Fruit fly (Drosophila melanogaster): Measurements from ENCODE around the gene Surf6.

DNA sequence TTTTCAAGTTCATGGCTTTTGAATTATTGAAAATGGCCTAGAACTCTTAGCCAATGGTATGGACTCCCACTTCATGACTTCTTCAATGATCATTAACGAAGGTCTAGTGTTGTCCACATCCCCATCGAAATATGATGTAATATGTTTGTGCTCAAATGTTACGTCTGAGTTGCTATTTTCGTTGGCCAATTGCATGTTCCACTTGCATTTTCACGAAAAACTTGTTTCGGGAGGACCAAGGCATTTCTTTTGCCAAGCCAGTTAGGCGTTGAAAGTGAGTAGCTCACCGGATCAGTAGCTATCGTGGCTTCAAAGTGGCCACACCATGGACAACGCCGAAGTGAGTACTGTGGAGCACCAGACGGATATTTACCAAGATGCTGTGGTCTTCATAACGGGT is 13.5 kb upstream of the Surf6 start, which contains the start of gene CG4770:
- TF ChIP-seq gsb-n (tag; optimal IDR thresholded peaks at IDR 0.05) = no peak
- no peak for TF ChIP-seq CG11695 (GFP tag; IDR thresholded peaks at IDR 0.05)
- no peak for TF ChIP-seq rib (GFP tag; IDR thresholded peaks at IDR 0.05)
- TF ChIP-seq Bdp1 (GFP tag; optimal IDR thresholded peaks at IDR 0.05) = no peak
- no peak for TF ChIP-seq aop (GFP tag; IDR thresholded peaks at IDR 0.05)
- TF ChIP-seq amos (GFP tag; IDR thresholded peaks at IDR 0.05; ENCODE audit: partially characterized antibody) = no peak
